Worm (Caenorhabditis elegans) whole organism, mixed stage, embryonic: ENCODE measurements around the gene C36B7.1.

Experiments
- bed-3 ChIP-seq: fragments of 200-800 bp; sonication (Bioruptor generic); optimal IDR thresholded peaks from 3 replicates; lab custom pipeline; 2018; ENCODE audit warnings: mild to moderate bottlenecking, missing genetic modification characterization, moderate library complexity, missing compliant biosample characterization
- ceh-39 ChIP-seq: fragments of 150-350 bp; optimal IDR thresholded peaks from 2 replicates; lab custom pipeline; 2014; ENCODE audit warnings: missing biosample characterization, missing genetic modification characterization
- ces-1 ChIP-seq: fragments of 150-350 bp; optimal IDR thresholded peaks from 2 replicates; lab custom pipeline; 2014; ENCODE audit warnings: missing biosample characterization, missing genetic modification reagents, missing genetic modification characterization
- elt-1 ChIP-seq: sonication (generic microtip); optimal IDR thresholded peaks from 2 replicates; lab custom pipeline; 2017; ENCODE audit warnings: missing genetic modification characterization, mild to moderate bottlenecking, missing compliant biosample characterization, antibody characterized with exemption, moderate library complexity, borderline replicate concordance; ENCODE audit not compliant: insufficient read depth
- flh-1 ChIP-seq: fragments of 200-800 bp; sonication (Bioruptor generic); optimal IDR thresholded peaks from 2 replicates; lab custom pipeline; 2018; ENCODE audit warnings: mild to moderate bottlenecking, missing genetic modification characterization, moderate library complexity, missing compliant biosample characterization
- ham-2 ChIP-seq: fragments of 200-800 bp; sonication (Bioruptor generic); optimal IDR thresholded peaks from 2 replicates; lab custom pipeline; 2018; ENCODE audit warnings: mild to moderate bottlenecking, missing genetic modification characterization, missing compliant biosample characterization
- hlh-1 ChIP-seq: fragments of 150-350 bp; optimal IDR thresholded peaks from 2 replicates; lab custom pipeline; 2014; ENCODE audit warnings: missing biosample characterization, missing genetic modification reagents, missing genetic modification characterization
- lin-32 ChIP-seq: fragments of 200-800 bp; sonication (Bioruptor generic); optimal IDR thresholded peaks from 2 replicates; lab custom pipeline; 2018; ENCODE audit warnings: mild to moderate bottlenecking, missing genetic modification characterization, missing compliant biosample characterization
- mab-5 ChIP-seq: fragments of 150-350 bp; optimal IDR thresholded peaks from 2 replicates; lab custom pipeline; 2014; ENCODE audit warnings: missing biosample characterization, missing genetic modification characterization
- mls-2 ChIP-seq: sonication (generic microtip); optimal IDR thresholded peaks from 2 replicates; lab custom pipeline; 2016; ENCODE audit warnings: mild to moderate bottlenecking, missing genetic modification characterization, moderate library complexity, missing compliant biosample characterization
- nhr-12 ChIP-seq: fragments of 150-350 bp; optimal IDR thresholded peaks from 2 replicates; lab custom pipeline; 2014; ENCODE audit warnings: missing biosample characterization, missing genetic modification characterization
- nhr-76 ChIP-seq: sonication (generic microtip); optimal IDR thresholded peaks from 2 replicates; lab custom pipeline; 2017; ENCODE audit warnings: missing biosample characterization, missing genetic modification characterization
- sem-2 ChIP-seq: fragments of 200-800 bp; sonication (Bioruptor generic); optimal IDR thresholded peaks from 2 replicates; lab custom pipeline; 2018; ENCODE audit warnings: mild to moderate bottlenecking, missing genetic modification characterization, missing compliant biosample characterization
- snpc-4 ChIP-seq: fragments of 150-350 bp; optimal IDR thresholded peaks from 2 replicates; lab custom pipeline; 2014; ENCODE audit warnings: missing biosample characterization, missing genetic modification characterization
- unc-39 ChIP-seq: fragments of 150-350 bp; optimal IDR thresholded peaks from 2 replicates; lab custom pipeline; 2014; ENCODE audit warnings: missing biosample characterization, missing genetic modification characterization
- unc-62 ChIP-seq: fragments of 150-350 bp; optimal IDR thresholded peaks from 2 replicates; lab custom pipeline; 2014; ENCODE audit warnings: missing biosample characterization, missing genetic modification reagents, missing genetic modification characterization
- ztf-11 ChIP-seq: fragments of 150-350 bp; optimal IDR thresholded peaks from 2 replicates; lab custom pipeline; 2014; ENCODE audit warnings: missing biosample characterization, missing genetic modification characterization

The C36B7.1 gene

ce11 chrX:7158736-7159135 is 46.0 kb downstream of the C36B7.1 start, which contains the start of gene pgp-10:
Gene pgp-10, plus strand, starts transcription at chrX:7159036.
- TF ChIP-seq mls-2, result no peak
- no peak for TF ChIP-seq snpc-4
- TF ChIP-seq ztf-11 (tag; lab: Kevin White, UChicago), result no peak
- no peak for TF ChIP-seq ham-2 (GFP tag; lab: Kevin White, UChicago)
- no peak for TF ChIP-seq mab-5 (tag; lab: Kevin White, UChicago)
- no peak for TF ChIP-seq ceh-39 (tag; lab: Kevin White, UChicago)
- no peak for TF ChIP-seq ces-1 (GFP tag; lab: Kevin White, UChicago)
- TF ChIP-seq nhr-12 (tag; lab: Kevin White, UChicago), result no peak
- TF ChIP-seq nhr-76 (tag; lab: Kevin White, UChicago), result no peak
- no peak for TF ChIP-seq flh-1 (GFP tag; lab: Kevin White, UChicago)
- TF ChIP-seq unc-39 (tag; lab: Kevin White, UChicago), result no peak
- TF ChIP-seq sem-2 (GFP tag; lab: Kevin White, UChicago), result no peak
- TF ChIP-seq elt-1 (tag; lab: Kevin White, UChicago), result no peak

DNA sequence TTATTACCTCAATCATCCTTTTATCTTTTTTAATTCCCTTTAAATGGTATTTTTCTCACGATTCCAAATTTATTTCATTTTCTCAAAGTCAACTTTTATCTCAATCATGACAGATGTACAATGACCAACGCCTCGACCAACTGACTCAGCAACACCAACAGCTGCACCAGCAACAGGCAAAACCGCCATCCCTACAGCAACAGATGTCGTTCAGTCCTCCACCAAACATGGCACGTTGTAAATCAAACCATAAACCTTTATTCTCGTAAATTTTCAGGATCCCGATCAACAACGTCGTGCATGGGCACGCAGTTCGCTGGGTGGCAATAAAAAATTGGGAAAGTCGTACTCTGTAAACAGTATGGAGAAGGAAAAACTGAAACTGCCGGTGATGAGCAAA is 50.1 kb downstream of the C36B7.1 start:
- TF ChIP-seq bed-3 (GFP tag; lab: Kevin White, UChicago), result no peak
- TF ChIP-seq lin-32 (GFP tag; lab: Kevin White, UChicago), result peak; percentile 82
- peak; percentile 40 for TF ChIP-seq unc-62
- TF ChIP-seq hlh-1, result peak; percentile 99
- TF ChIP-seq, all 35 proteins: peak for 3
